Worm (Caenorhabditis elegans): Measurements from ENCODE around the gene cmd-1.

Gene cmd-1

DNA sequence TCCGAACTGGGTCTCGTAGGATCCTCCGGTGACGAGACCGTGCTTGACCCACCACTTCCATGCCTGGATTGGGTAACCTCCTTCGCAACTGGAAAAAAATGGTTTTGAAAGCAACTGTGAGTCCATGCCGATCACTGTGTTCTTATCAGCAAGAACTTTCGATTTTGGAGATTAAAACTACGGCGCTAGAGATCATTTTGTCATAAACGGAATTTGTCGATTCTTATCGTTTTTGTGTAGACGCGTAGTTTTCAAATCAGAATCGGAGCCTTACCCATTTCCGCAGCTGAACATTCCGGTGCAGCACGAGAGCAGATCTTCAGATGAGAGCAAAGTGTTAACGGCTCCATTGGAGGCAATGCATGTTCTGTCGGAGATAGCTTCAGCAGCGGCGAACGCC lies 22.8 kb upstream of the cmd-1 start:
- TF ChIP-seq madf-3 (GFP tag; IDR thresholded peaks at IDR 0.05) (0 out of 2 replicates have a peak, but pooled peaks have one; percentile 15), nhr-179 (tag; optimal IDR thresholded peaks at IDR 0.05) (no peak), nhr-120 (GFP tag; IDR thresholded peaks at IDR 0.05) (0 out of 2 replicates have a peak, but pooled peaks have one; percentile 21)

ce11 chrV:1133840-1134239 lies 22.2 kb upstream of the cmd-1 start, which contains the start of gene cpr-5:
cpr-5 (minus strand) TSS chrV:1134036.
- TF ChIP-seq gei-17 (GFP tag; optimal IDR thresholded peaks at IDR 0.05) = no peak
- TF ChIP-seq attf-5 (GFP tag; optimal IDR thresholded peaks at IDR 0.05) = no peak
- no peak for TF ChIP-seq zfh-2 (GFP tag; conservative IDR thresholded peaks at IDR 0.05)
- no peak for TF ChIP-seq Y79H2A.3 (GFP tag; conservative IDR thresholded peaks at IDR 0.05)
- no peak for TF ChIP-seq ztf-22 (GFP tag; optimal IDR thresholded peaks at IDR 0.05)
- no peak for TF ChIP-seq hlh-12 (tag; optimal IDR thresholded peaks at IDR 0.05)

ce11 chrV:1134302-1134701 lies 21.8 kb upstream of the cmd-1 start, which contains the start of gene cpr-8:
cpr-8 (plus strand) TSS chrV:1134602.
- TF ChIP-seq ceh-91 (GFP tag; IDR thresholded peaks at IDR 0.05) (no peak), F37B4.10 (GFP tag; IDR thresholded peaks at IDR 0.05) (no peak)

DNA sequence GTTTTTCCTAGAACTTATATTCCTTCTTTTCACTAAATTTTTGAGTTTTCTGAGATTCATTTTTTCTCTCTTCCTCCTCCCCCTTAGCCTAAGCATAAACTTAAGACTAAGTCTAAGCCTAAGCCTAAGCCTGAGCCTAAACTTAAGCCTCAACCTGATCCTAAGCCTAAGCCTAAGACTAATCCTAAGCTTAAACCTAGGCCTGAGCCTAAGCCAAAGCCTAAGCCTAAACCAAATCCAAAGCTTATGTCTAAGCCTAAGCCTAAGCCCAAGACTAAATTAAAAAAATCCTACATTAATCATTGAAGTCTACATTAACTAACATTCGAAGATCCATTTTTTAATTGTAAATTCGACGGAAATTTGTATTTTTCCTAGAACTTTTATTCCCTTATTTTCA lies 15.3 kb upstream of the cmd-1 start:
- TF ChIP-seq ceh-91 (GFP tag; IDR thresholded peaks at IDR 0.05) (no peak), gei-17 (GFP tag; optimal IDR thresholded peaks at IDR 0.05) (no peak), K12H6.12 (tag; optimal IDR thresholded peaks at IDR 0.05) (no peak), rec-8 (tag; optimal IDR thresholded peaks at IDR 0.05) (no peak)

DNA sequence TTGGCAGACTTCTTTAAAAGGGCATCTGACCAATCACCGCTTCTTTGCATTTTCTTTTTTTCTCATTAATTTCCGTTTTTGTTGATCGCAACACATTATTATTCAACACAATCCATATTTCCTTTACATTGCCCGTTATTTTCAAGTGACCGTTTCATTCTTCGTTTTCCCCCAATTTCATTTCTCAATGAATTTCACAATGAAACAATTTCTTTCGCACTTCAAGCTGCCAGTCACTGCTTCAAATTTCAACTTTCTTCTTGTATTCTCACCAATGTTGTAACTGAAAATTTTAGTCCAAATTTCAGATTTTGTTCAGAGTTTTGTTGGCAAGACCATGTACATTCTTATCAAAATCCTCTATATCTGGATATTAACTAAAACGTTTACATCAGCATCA lies 14.6 kb upstream of the cmd-1 start, which contains the start of gene cutl-22:
cutl-22 (plus strand) TSS at position 301 of the 400 bp plus-strand sequence.
- TF ChIP-seq hrde-1 (tag; optimal IDR thresholded peaks at IDR 0.05; ENCODE audit: borderline replicate concordance) (no peak), die-1 (tag; optimal IDR thresholded peaks at IDR 0.05) (no peak), bed-1 (GFP tag; IDR thresholded peaks at IDR 0.05) (no peak), madf-6 (GFP tag; IDR thresholded peaks at IDR 0.05) (no peak), F33H1.4 (GFP tag; IDR thresholded peaks at IDR 0.05) (no peak), F52B5.7 (tag; optimal IDR thresholded peaks at IDR 0.05) (no peak), Y67H2A.10 (GFP tag; conservative IDR thresholded peaks at IDR 0.05) (no peak), ceh-91 (GFP tag; IDR thresholded peaks at IDR 0.05) (no peak), pbrm-1 (GFP tag; IDR thresholded peaks at IDR 0.05) (no peak), B0261.1 (tag; optimal IDR thresholded peaks at IDR 0.05) (no peak), aptf-3 (GFP tag; IDR thresholded peaks at IDR 0.05) (no peak), ceh-27 (GFP tag; optimal IDR thresholded peaks at IDR 0.05) (no peak), ztf-28 (GFP tag; IDR thresholded peaks at IDR 0.05) (no peak), lir-1 (GFP tag; conservative IDR thresholded peaks at IDR 0.05) (no peak), F55B11.4 (tag; optimal IDR thresholded peaks at IDR 0.05; ENCODE audit: borderline replicate concordance, insufficient read depth) (no peak)

- TF ChIP-seq sptf-2 (GFP tag; optimal IDR thresholded peaks at IDR 0.05) (no peak), madf-10 (tag; optimal IDR thresholded peaks at IDR 0.05) (no peak), snpc-3.4 (tag; optimal IDR thresholded peaks at IDR 0.05) (no peak), lir-1 (GFP tag; conservative IDR thresholded peaks at IDR 0.05) (no peak), nfya-1 (tag; optimal IDR thresholded peaks at IDR 0.05; ENCODE audit: borderline replicate concordance, insufficient read depth) (no peak), nhr-90 (tag; optimal IDR thresholded peaks at IDR 0.05) (no peak), hmg-1.2 (GFP tag; IDR thresholded peaks at IDR 0.05) (no peak), cebp-2 (GFP tag; IDR thresholded peaks at IDR 0.05) (no peak), gei-17 (GFP tag; optimal IDR thresholded peaks at IDR 0.05) (no peak), somi-1 (GFP tag; optimal IDR thresholded peaks at IDR 0.05) (no peak), Y53F4B.3 (GFP tag; IDR thresholded peaks at IDR 0.05) (no peak), ztf-26 (tag; optimal IDR thresholded peaks at IDR 0.05) (no peak), cebp-1 (GFP tag; IDR thresholded peaks at IDR 0.05) (no peak), cebp-1 (tag; optimal IDR thresholded peaks at IDR 0.05) (no peak), aptf-3 (GFP tag; IDR thresholded peaks at IDR 0.05) (no peak)
Measured at ce11 chrV:1142251-1142650, 13.8 kb upstream of the cmd-1 start.

All from whole organism, young adult.